Worm (Caenorhabditis elegans): ENCODE results near the gene C41H7.2.
A peak's percentile ranks its signal among the peaks of the same experiment; 100 is the strongest.

The C41H7.2 gene

DNA sequence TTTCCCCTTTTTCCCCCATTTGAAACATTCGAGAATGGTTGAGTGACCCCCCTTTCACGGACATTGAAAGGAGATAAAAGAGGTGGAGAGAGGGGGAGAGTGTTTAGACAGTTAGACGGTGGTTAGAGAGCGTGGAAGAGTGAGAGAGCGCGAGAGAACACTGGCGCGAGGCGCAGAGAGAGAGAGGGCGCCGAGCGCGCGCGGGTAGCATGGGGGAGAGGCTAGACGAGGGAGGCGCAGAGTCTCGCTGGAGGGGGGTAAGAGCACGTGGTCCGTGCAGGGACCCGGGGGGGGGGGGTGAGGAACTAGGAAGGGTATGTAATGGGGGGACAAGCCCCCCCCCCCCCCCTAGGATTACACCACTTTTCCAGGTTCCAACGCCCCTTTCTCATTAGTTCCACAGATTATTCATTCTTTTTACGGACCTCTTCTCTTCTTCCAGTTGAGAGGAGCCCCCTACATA is 40.6 kb upstream of the C41H7.2 start (continued):
- TF ChIP-seq saeg-2 (GFP tag; IDR thresholded peaks at IDR 0.05) (peak; percentile 98), mxl-2 (GFP tag; conservative IDR thresholded peaks at IDR 0.05) (peak; percentile 85), pqm-1 (tag; optimal IDR thresholded peaks at IDR 0.05) (peak; percentile 31), skn-1 (tag; optimal IDR thresholded peaks at IDR 0.05) (peak; percentile 35), set-16 (GFP tag; IDR thresholded peaks at IDR 0.05) (peak; percentile 100), F44E2.7 (GFP tag; IDR thresholded peaks at IDR 0.05) (no peak), unc-130 (GFP tag; optimal IDR thresholded peaks at IDR 0.05) (no peak), jun-1 (tag; optimal IDR thresholded peaks at IDR 0.05) (peak; percentile 91), php-3 (GFP tag; IDR thresholded peaks at IDR 0.05) (peak; percentile 94), ZK337.2 (GFP tag; IDR thresholded peaks at IDR 0.05) (0 out of 2 replicates have a peak, but pooled peaks have one; percentile 6), arid-1 (GFP tag; conservative IDR thresholded peaks at IDR 0.05) (peak; percentile 86), mep-1 (tag; optimal IDR thresholded peaks at IDR 0.05) (peak; percentile 96), snpc-1.2 (GFP tag; IDR thresholded peaks at IDR 0.05) (peak; percentile 58; the same call in 1 of the 2 replicates), hmg-1.1 (GFP tag; IDR thresholded peaks at IDR 0.05) (peak; percentile 96), daf-8 (GFP tag; IDR thresholded peaks at IDR 0.05) (no peak), daf-19 (GFP tag; conservative IDR thresholded peaks at IDR 0.05) (no peak), hlh-30 (tag; optimal IDR thresholded peaks at IDR 0.05; ENCODE audit: insufficient read depth) (peak; percentile 97), vab-7 (GFP tag; IDR thresholded peaks at IDR 0.05) (peak; percentile 83), mdl-1 (tag; optimal IDR thresholded peaks at IDR 0.05) (peak; percentile 94 to 98), R02D3.7 (tag; optimal IDR thresholded peaks at IDR 0.05) (no peak), mes-2 (tag; optimal IDR thresholded peaks at IDR 0.05; ENCODE audit: poor library complexity, severe bottlenecking) (peak; percentile 76), dmd-8 (GFP tag; IDR thresholded peaks at IDR 0.05) (peak; percentile 66; the same call in 1 of the 2 replicates), pha-4 (GFP tag; IDR thresholded peaks at IDR 0.05) (peak; percentile 100), pha-4 (tag; optimal IDR thresholded peaks at IDR 0.05) (peak; percentile 2), F37D6.2 (tag; optimal IDR thresholded peaks at IDR 0.05) (peak; percentile 81), zag-1 (tag; optimal IDR thresholded peaks at IDR 0.05) (peak; percentile 54), Y5F2A.4 (GFP tag; optimal IDR thresholded peaks at IDR 0.05) (peak; percentile 46), nhr-237 (tag; optimal IDR thresholded peaks at IDR 0.05) (no peak), ceh-28 (tag; optimal IDR thresholded peaks at IDR 0.05) (no peak), mxl-3 (GFP tag; optimal IDR thresholded peaks at IDR 0.05) (peak; percentile 98), zip-11 (GFP tag; IDR thresholded peaks at IDR 0.05) (no peak), nhr-28 (tag; optimal IDR thresholded peaks at IDR 0.05) (peak; percentile 86), nhr-10 (tag; optimal IDR thresholded peaks at IDR 0.05) (peak; percentile 73), lim-7 (GFP tag; IDR thresholded peaks at IDR 0.05) (peak; percentile 63; the same call in 1 of the 2 replicates), Y48G9A.11 (GFP tag; IDR thresholded peaks at IDR 0.05) (no peak), daf-12 (tag; optimal IDR thresholded peaks at IDR 0.05) (no peak), fos-1 (tag; optimal IDR thresholded peaks at IDR 0.05) (peak; percentile 74), hlh-11 (tag; optimal IDR thresholded peaks at IDR 0.05) (peak; percentile 98), aly-2 (tag; optimal IDR thresholded peaks at IDR 0.05) (no peak), nhr-6 (tag; optimal IDR thresholded peaks at IDR 0.05) (peak; percentile 90), Y75B8A.6 (GFP tag; IDR thresholded peaks at IDR 0.05) (peak; percentile 89), unc-39 (tag; optimal IDR thresholded peaks at IDR 0.05) (no peak), dmd-9 (GFP tag; IDR thresholded peaks at IDR 0.05) (peak; percentile 85), lin-15B (tag; optimal IDR thresholded peaks at IDR 0.05) (no peak), attf-4 (tag; optimal IDR thresholded peaks at IDR 0.05) (no peak), lin-1 (GFP tag; IDR thresholded peaks at IDR 0.05) (peak; percentile 97), F26F4.8 (GFP tag; conservative IDR thresholded peaks at IDR 0.05) (no peak), nhr-76 (tag; optimal IDR thresholded peaks at IDR 0.05) (peak; percentile 59), ZK546.5 (tag; optimal IDR thresholded peaks at IDR 0.05) (no peak), tra-1 (GFP tag; IDR thresholded peaks at IDR 0.05) (peak; percentile 99), egl-27 (tag; optimal IDR thresholded peaks at IDR 0.05) (no peak), zfp-3 (GFP tag; conservative IDR thresholded peaks at IDR 0.05) (peak; percentile 93)

Measured in whole organism, L4 larva.